Fruit fly (Drosophila melanogaster) whole organism, adult: ENCODE results near the gene Or85b.

Experiments used
- CG12768 ChIP-seq: fragments of 200-800 bp; sonication (Bioruptor generic); optimal IDR thresholded peaks from 2 replicates; lab custom pipeline; 2017; ENCODE audit warnings: missing biosample characterization, missing genetic modification characterization, mild to moderate bottlenecking, moderate library complexity, missing genetic modification reagents
- CG14711 ChIP-seq: fragments of 200-800 bp; sonication (Bioruptor generic); optimal IDR thresholded peaks from 2 replicates; lab custom pipeline; 2018; ENCODE audit warnings: missing biosample characterization, mild to moderate bottlenecking, missing genetic modification characterization, moderate library complexity
- CG33017 ChIP-seq: fragments of 200-800 bp; sonication (Bioruptor generic); optimal IDR thresholded peaks from 2 replicates; lab custom pipeline; 2018; ENCODE audit warnings: missing biosample characterization, mild to moderate bottlenecking, missing genetic modification characterization, moderate library complexity
- CG7045 ChIP-seq: fragments of 200-800 bp; sonication (Bioruptor generic); optimal IDR thresholded peaks from 2 replicates; lab custom pipeline; 2017; ENCODE audit warnings: missing biosample characterization, mild to moderate bottlenecking, missing genetic modification characterization
- CG7101 ChIP-seq: fragments of 200-800 bp; sonication (Bioruptor generic); optimal IDR thresholded peaks from 2 replicates; lab custom pipeline; 2018; ENCODE audit warnings: missing biosample characterization, mild to moderate bottlenecking, missing genetic modification characterization, moderate library complexity
- Mnt ChIP-seq: fragments of 200-800 bp; sonication (Bioruptor generic); optimal IDR thresholded peaks from 2 replicates; lab custom pipeline; 2016; ENCODE audit warnings: missing biosample characterization, mild to moderate bottlenecking, missing genetic modification characterization
- cnc ChIP-seq, 2 experiments: fragments of >200 bp; optimal IDR thresholded peaks; 2 replicates each; lab custom pipeline; 2017
- pad ChIP-seq: fragments of 200-800 bp; sonication (Bioruptor generic); optimal IDR thresholded peaks from 3 replicates; lab custom pipeline; 2017; ENCODE audit warnings: missing biosample characterization, missing genetic modification characterization, mild to moderate bottlenecking, moderate library complexity, missing genetic modification reagents
- tj ChIP-seq: fragments of 200-800 bp; sonication (Bioruptor generic); optimal IDR thresholded peaks from 3 replicates; lab custom pipeline; 2017; ENCODE audit warnings: missing biosample characterization, mild to moderate bottlenecking, missing genetic modification characterization, moderate library complexity
- toe ChIP-seq: fragments of 200-800 bp; sonication (Bioruptor generic); optimal IDR thresholded peaks from 2 replicates; lab custom pipeline; 2016; ENCODE audit warnings: missing biosample characterization, missing genetic modification characterization

dm6 chr3R:8517752-8518185 is 6.6 kb upstream of the Or85b start, which contains the start of gene CG11737:
- TF ChIP-seq CG33017 (no peak), pad (GFP tag; lab: Kevin White, UChicago) (no peak), CG14711 (no peak), cnc (optimal IDR thresholded peaks at IDR 0.05; lab: Kevin White, UChicago) (no peak), CG7045 (GFP tag; lab: Kevin White, UChicago) (no peak), Mnt (GFP tag; lab: Kevin White, UChicago) (peak; percentile 5), toe (GFP tag; lab: Kevin White, UChicago) (peak; percentile 34), CG12768 (peak; percentile 22), tj (no peak), CG7101 (tag; lab: Kevin White, UChicago) (no peak)
